Worm (Caenorhabditis elegans): Measurements from ENCODE around the gene F44D12.8.

Gene F44D12.8

DNA sequence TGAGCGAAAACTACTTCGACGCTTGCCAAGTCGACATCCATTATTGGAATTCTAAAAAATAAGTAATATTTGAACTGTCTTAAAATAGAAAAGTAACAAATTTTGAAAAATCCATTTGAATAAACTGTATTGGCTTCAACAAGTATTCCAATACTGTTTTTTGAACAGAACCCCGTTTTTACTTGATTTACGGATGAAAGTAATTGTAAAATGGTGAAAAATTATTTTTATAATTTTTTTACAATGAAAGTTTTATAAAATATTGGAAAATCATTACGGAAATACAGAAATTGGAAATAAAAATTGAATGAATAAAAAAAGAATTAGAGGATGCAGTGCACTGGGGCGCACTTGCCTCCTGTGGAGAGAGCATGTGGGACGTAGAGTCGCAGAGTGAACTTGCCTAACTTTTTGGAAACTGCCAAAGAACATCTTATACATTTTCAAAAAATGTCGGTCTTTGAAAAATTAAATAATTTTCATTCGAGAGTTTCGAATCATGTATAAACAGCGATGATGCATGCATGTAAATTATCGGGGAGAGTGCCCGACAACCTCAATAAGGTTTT, 40.8 kb upstream of the F44D12.8 start, which contains the start of gene rrp-1:
rrp-1 (minus strand) TSS at position 51 of the 569 bp plus-strand sequence.
- peak; percentile 41 for TF ChIP-seq unc-55 (GFP tag; optimal IDR thresholded peaks at IDR 0.05)
- peak; percentile 38 for TF ChIP-seq C34F6.9 (tag; optimal IDR thresholded peaks at IDR 0.05)
- no peak for TF ChIP-seq sma-3 (GFP tag; optimal IDR thresholded peaks at IDR 0.05)

DNA sequence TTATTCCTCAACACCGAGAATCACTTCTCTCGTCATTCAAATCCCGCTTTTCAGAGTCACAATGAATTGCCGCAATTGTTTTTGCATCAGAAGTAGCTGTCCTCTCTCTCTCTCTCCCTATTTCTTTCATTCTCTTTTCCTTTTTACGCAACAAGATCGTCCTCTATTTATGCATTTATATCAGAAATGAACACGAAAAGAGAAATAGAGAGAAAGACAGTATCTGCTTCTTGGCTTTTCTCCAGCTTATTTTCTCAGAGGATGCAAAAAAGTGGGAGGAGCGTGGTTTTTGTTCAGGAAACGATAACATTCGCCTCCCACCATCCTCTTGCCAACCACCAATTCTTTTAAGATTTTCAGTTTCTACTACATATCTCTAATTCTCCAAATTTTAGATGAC, 40.2 kb upstream of the F44D12.8 start, which contains the start of gene mam-2:
mam-2 (plus strand) TSS at position 301 of the 400 bp plus-strand sequence.
- no peak for TF ChIP-seq ceh-16 (tag; optimal IDR thresholded peaks at IDR 0.05)
- TF ChIP-seq sma-9 (GFP tag; optimal IDR thresholded peaks at IDR 0.05) = no peak
- TF ChIP-seq sma-9 (tag; optimal IDR thresholded peaks at IDR 0.05) = no peak
- TF ChIP-seq ztf-11 (tag; optimal IDR thresholded peaks at IDR 0.05) = no peak
- no peak for TF ChIP-seq ama-1 (optimal IDR thresholded peaks at IDR 0.05)

DNA sequence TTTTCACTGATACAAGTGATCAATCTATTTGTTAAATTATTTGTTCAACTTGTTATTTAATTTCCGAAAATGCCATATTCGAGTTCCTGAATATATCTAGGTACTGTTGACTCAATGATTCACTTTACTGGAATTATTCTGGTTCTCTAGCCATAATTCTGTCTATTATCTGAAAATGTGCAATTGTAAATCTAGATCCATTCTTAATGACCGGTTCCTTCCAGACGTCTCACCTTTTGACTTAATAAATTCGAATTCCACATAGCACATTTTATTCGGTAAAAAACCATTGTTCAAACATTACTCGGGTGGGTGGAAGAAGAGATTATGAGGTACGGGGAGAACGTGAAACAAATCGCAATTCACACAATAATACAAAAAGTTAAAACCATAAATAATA, 33.7 kb upstream of the F44D12.8 start:
- peak; percentile 27 for TF ChIP-seq crh-2 (tag; optimal IDR thresholded peaks at IDR 0.05)
- TF ChIP-seq nhr-11 (tag; optimal IDR thresholded peaks at IDR 0.05) = no peak

DNA sequence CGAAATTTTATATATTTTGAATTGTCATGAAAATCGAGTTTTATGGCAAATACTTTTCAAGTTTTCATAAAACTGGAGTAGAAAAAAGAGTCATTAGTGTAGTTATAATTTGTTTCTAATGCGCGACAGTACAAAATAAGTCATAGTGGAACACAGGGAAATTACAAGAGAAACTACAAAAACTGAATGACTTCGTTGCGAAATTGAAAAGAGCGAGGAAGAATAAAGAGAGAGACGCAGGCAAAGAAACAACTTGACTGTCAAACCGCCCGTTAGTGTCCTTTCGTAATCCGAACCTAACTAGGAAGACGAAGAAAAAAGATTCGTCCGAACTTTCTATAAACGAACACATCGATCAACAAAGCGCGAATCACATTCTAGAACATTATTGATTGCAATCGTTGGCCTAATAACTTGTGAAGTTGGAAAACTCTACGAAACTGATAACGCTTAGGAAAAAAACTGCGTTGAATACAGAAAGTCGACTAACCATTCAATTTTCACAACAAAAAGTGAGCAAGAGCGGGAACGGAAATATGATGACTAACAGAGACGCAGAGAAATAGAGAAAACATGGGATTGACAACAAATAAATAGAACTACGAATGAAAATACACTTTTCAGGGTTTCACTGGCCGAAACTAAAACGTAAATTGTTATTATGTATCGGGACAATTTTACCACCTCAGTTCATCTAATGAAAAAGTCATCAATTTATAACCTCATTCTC, 29.5 kb upstream of the F44D12.8 start:
- TF ChIP-seq ZK546.5 (tag; optimal IDR thresholded peaks at IDR 0.05) (no peak), skn-1 (tag; optimal IDR thresholded peaks at IDR 0.05) (peak; percentile 70), ztf-4 (tag; optimal IDR thresholded peaks at IDR 0.05) (no peak), crh-2 (tag; optimal IDR thresholded peaks at IDR 0.05) (peak; percentile 20)

DNA sequence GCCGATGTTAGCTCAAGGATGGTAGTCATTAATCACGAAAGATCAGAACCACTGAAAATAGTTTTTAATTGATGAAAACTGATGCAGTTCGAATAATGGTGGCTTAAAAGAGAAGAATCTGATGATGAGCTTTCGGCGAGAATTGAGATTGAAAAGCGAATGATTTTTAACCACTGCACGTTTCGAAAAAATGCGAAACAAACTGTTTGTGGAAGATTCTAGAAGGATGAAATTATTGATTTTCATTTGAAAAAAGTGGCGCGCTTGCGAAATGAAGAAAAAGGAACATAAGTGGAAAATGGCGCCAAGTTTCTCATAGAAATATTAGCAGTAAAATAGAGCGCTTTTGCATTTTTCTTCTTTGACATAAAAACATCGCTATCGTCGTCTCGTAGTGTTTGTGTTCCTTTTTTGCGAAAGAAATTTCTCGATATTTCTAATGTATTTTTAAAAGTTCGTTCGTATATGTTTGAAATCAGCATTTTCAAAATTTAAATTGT, 28.1 kb upstream of the F44D12.8 start, which contains the start of gene uba-1:
uba-1 (minus strand) TSS at position 51 of the 500 bp plus-strand sequence.
- TF ChIP-seq R02D3.7 (tag; optimal IDR thresholded peaks at IDR 0.05) (no peak), mab-5 (tag; optimal IDR thresholded peaks at IDR 0.05) (peak; percentile 12), nhr-11 (tag; optimal IDR thresholded peaks at IDR 0.05) (no peak), sma-9 (GFP tag; optimal IDR thresholded peaks at IDR 0.05) (no peak), sma-9 (tag; optimal IDR thresholded peaks at IDR 0.05) (no peak), elt-1 (tag; optimal IDR thresholded peaks at IDR 0.05) (no peak), blmp-1 (tag; optimal IDR thresholded peaks at IDR 0.05; ENCODE audit: insufficient read depth) (no peak), peb-1 (tag; optimal IDR thresholded peaks at IDR 0.05) (no peak), skn-1 (tag; optimal IDR thresholded peaks at IDR 0.05) (no peak), nhr-10 (tag; optimal IDR thresholded peaks at IDR 0.05) (no peak), sma-3 (GFP tag; optimal IDR thresholded peaks at IDR 0.05) (peak; percentile 41), crh-2 (tag; optimal IDR thresholded peaks at IDR 0.05) (peak; percentile 86), nhr-23 (tag; optimal IDR thresholded peaks at IDR 0.05) (no peak), fos-1 (tag; optimal IDR thresholded peaks at IDR 0.05) (no peak), lin-13 (GFP tag; optimal IDR thresholded peaks at IDR 0.05) (no peak), Y55F3AM.14 (GFP tag; optimal IDR thresholded peaks at IDR 0.05) (peak; percentile 60), unc-62 (GFP tag; optimal IDR thresholded peaks at IDR 0.05) (no peak), nhr-129 (tag; optimal IDR thresholded peaks at IDR 0.05) (no peak), elt-3 (tag; optimal IDR thresholded peaks at IDR 0.05) (no peak), dmd-4 (tag; optimal IDR thresholded peaks at IDR 0.05) (no peak), ceh-82 (tag; optimal IDR thresholded peaks at IDR 0.05) (no peak), snpc-4 (tag; optimal IDR thresholded peaks at IDR 0.05) (no peak), zag-1 (tag; optimal IDR thresholded peaks at IDR 0.05) (no peak), ztf-11 (tag; optimal IDR thresholded peaks at IDR 0.05) (no peak), aly-2 (tag; optimal IDR thresholded peaks at IDR 0.05) (no peak), alr-1 (tag; optimal IDR thresholded peaks at IDR 0.05) (no peak), gmeb-1 (tag; optimal IDR thresholded peaks at IDR 0.05) (peak; percentile 5), ztf-1 (GFP tag; conservative IDR thresholded peaks at IDR 0.05) (no peak), nhr-12 (tag; optimal IDR thresholded peaks at IDR 0.05) (no peak), nhr-6 (tag; optimal IDR thresholded peaks at IDR 0.05) (no peak), ama-1 (optimal IDR thresholded peaks at IDR 0.05) (peak; percentile 55), unc-39 (tag; optimal IDR thresholded peaks at IDR 0.05) (no peak), nhr-21 (tag; optimal IDR thresholded peaks at IDR 0.05) (peak; percentile 28), F13H6.1 (tag; optimal IDR thresholded peaks at IDR 0.05) (peak; percentile 13), nhr-25 (tag; optimal IDR thresholded peaks at IDR 0.05) (peak; percentile 67), ceh-16 (tag; optimal IDR thresholded peaks at IDR 0.05) (no peak), C34F6.9 (tag; optimal IDR thresholded peaks at IDR 0.05) (peak; percentile 55), unc-55 (GFP tag; optimal IDR thresholded peaks at IDR 0.05) (peak; percentile 55), lin-11 (tag; optimal IDR thresholded peaks at IDR 0.05) (no peak), egl-27 (tag; optimal IDR thresholded peaks at IDR 0.05) (no peak), ZK546.5 (tag; optimal IDR thresholded peaks at IDR 0.05) (no peak), lsy-2 (tag; optimal IDR thresholded peaks at IDR 0.05) (peak in 1 of 2 experiments; percentile 50)
